Fruit fly (Drosophila melanogaster): ENCODE results near the gene CG31820.
A peak's percentile ranks its signal among the peaks of the same experiment; 100 is the strongest.

The CG31820 gene

DNA sequence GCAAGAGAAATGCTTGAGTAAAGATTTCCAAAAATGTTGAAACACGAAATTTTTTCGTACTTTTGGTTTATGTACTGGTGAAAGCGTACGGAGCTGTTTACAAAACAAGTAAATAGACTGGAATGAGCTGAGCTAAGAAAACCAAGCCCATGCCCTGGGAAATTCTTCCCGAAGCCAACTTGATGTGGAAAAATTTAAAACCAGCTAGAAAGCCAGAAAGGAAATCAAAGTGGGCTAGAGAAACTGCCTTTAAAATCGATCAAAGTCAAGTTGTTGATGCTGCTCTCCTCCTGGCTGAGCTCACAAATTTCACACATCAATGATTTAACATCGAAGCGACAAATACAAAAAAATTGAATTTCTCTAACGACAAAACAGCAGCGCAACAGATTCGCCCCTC is at the start of gene CG31820:
CG31820 (minus strand) TSS at position 101 of the 400 bp plus-strand sequence.
- TF ChIP-seq CG6791 (GFP tag; IDR thresholded peaks at IDR 0.05; ENCODE audit: partially characterized antibody) (no peak), CG31441 (GFP tag; IDR thresholded peaks at IDR 0.05) (no peak), CG33213 (GFP tag; optimal IDR thresholded peaks at IDR 0.05) (no peak), ewg (GFP tag; optimal IDR thresholded peaks at IDR 0.05) (no peak), Stat92E (GFP tag; optimal IDR thresholded peaks at IDR 0.05) (no peak), row (GFP tag; IDR thresholded peaks at IDR 0.05) (no peak), Rx (GFP tag; IDR thresholded peaks at IDR 0.05) (no peak), CG10543 (GFP tag; optimal IDR thresholded peaks at IDR 0.05) (no peak), CG10565 (GFP tag; optimal IDR thresholded peaks at IDR 0.05) (no peak), BtbVII (GFP tag; optimal IDR thresholded peaks at IDR 0.05) (no peak), run (tag; optimal IDR thresholded peaks at IDR 0.05) (no peak), Asciz (GFP tag; optimal IDR thresholded peaks at IDR 0.05) (no peak), CG15601 (tag; optimal IDR thresholded peaks at IDR 0.05) (no peak), CG3726 (GFP tag; IDR thresholded peaks at IDR 0.05) (no peak), mirr (GFP tag; optimal IDR thresholded peaks at IDR 0.05) (no peak)

DNA sequence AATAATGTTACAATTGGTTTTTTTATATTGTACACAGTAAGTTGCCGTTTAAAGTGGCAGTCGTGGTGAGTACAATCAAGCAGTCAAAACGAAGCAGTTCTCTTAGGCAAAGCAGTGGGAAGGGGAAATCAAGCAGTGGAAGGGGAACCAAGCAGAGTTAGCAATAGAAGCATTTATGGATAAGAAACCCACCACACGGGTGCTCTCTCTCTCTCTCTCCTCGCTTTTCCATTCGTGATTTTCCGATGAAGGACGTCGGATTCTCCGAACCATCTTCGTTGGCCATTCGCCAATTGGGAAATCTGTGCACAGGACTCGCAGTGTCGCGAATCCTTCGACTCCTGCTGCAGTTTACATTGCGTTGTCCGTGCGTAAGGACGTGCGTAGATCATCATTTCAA is 43.6 kb upstream of the CG31820 start, which contains the start of gene beat-Ia:
beat-Ia (plus strand) TSS at position 319 of the 400 bp plus-strand sequence.
- TF ChIP-seq insv (GFP tag; optimal IDR thresholded peaks at IDR 0.05) (peak in 1 of 2 experiments; percentile 69), CG4820 (GFP tag; optimal IDR thresholded peaks at IDR 0.05) (no peak), Eip74EF (GFP tag; optimal IDR thresholded peaks at IDR 0.05) (peak in 1 of 2 experiments; percentile 98), CG10543 (GFP tag; optimal IDR thresholded peaks at IDR 0.05) (no peak), sisA (GFP tag; IDR thresholded peaks at IDR 0.05) (no peak), CG6791 (GFP tag; IDR thresholded peaks at IDR 0.05; ENCODE audit: partially characterized antibody) (peak; percentile 77), Meics (GFP tag; optimal IDR thresholded peaks at IDR 0.05) (no peak), CG8290 (GFP tag; optimal IDR thresholded peaks at IDR 0.05) (peak; percentile 75), CG8290 (tag; optimal IDR thresholded peaks at IDR 0.05) (peak; percentile 37 to 59), CG17829 (tag; optimal IDR thresholded peaks at IDR 0.05) (no peak), vfl (GFP tag; optimal IDR thresholded peaks at IDR 0.05) (no peak), D (optimal IDR thresholded peaks at IDR 0.05) (no peak), D (GFP tag; optimal IDR thresholded peaks at IDR 0.05) (no peak), Ets65A (GFP tag) (peak; percentile 89), tup (GFP tag; optimal IDR thresholded peaks at IDR 0.05) (no peak), CG14710 (tag; optimal IDR thresholded peaks at IDR 0.05) (no peak), CG16813 (GFP tag; IDR thresholded peaks at IDR 0.05; ENCODE audit: partially characterized antibody) (peak; percentile 42; the same call in 1 of the 3 replicates), schlank (tag; optimal IDR thresholded peaks at IDR 0.05) (no peak), Lim3 (GFP tag; IDR thresholded peaks at IDR 0.05) (no peak), phol (tag; optimal IDR thresholded peaks at IDR 0.05) (no peak), CG8924 (tag; optimal IDR thresholded peaks at IDR 0.05) (no peak), CG6765 (GFP tag; optimal IDR thresholded peaks at IDR 0.05) (no peak), Bgb (GFP tag; IDR thresholded peaks at IDR 0.05; ENCODE audit: partially characterized antibody) (peak; percentile 48), CG10366 (GFP tag; IDR thresholded peaks at IDR 0.05) (no peak), CG42726 (GFP tag; IDR thresholded peaks at IDR 0.05; ENCODE audit: partially characterized antibody) (peak; percentile 61; the same call in 1 of the 2 replicates), ro (GFP tag; IDR thresholded peaks at IDR 0.05) (no peak), ci (GFP tag; IDR thresholded peaks at IDR 0.05) (no peak), unc-4 (GFP tag; IDR thresholded peaks at IDR 0.05; ENCODE audit: partially characterized antibody) (no peak), GATAe (GFP tag; conservative IDR thresholded peaks at IDR 0.05) (no peak), Bteb2 (GFP tag; optimal IDR thresholded peaks at IDR 0.05) (no peak), Ets97D (GFP tag; optimal IDR thresholded peaks at IDR 0.05) (peak; percentile 35), zen (tag; optimal IDR thresholded peaks at IDR 0.05) (peak; percentile 62), gem (tag; optimal IDR thresholded peaks at IDR 0.05) (no peak), CG17328 (GFP tag; IDR thresholded peaks at IDR 0.05) (0 out of 2 replicates have a peak, but pooled peaks have one; percentile 35), CG11093 (GFP tag; IDR thresholded peaks at IDR 0.05) (no peak), H2.0 (GFP tag; IDR thresholded peaks at IDR 0.05) (no peak), ato (GFP tag; IDR thresholded peaks at IDR 0.05; ENCODE audit: partially characterized antibody) (peak; percentile 51; the same call in 1 of the 2 replicates)

Data from whole organism, embryonic.